Fruit fly (Drosophila melanogaster): ENCODE measurements around the gene Doc2.

Doc2 gene

dm6 chr3L:8966324-8967011 lies 52.6 kb downstream of the Doc2 start, which contains the start of the genes CG5653 and CG5021:
TSS of gene CG5653 (minus strand) at chr3L:8966374.
TSS of gene CG5021 (plus strand) at chr3L:8966829.
- TF ChIP-seq sv (GFP tag; optimal IDR thresholded peaks at IDR 0.05), result no peak
- TF ChIP-seq Rel (GFP tag; optimal IDR thresholded peaks at IDR 0.05), result no peak
- peak; percentile 79 for TF ChIP-seq Rel (tag; optimal IDR thresholded peaks at IDR 0.05)
- no peak for TF ChIP-seq CG32264 (GFP tag; optimal IDR thresholded peaks at IDR 0.05)

- TF ChIP-seq usp (GFP tag; optimal IDR thresholded peaks at IDR 0.05) (no peak), foxo (GFP tag; optimal IDR thresholded peaks at IDR 0.05) (no peak)
Observed at dm6 chr3L:8964458-8964857, 54.6 kb downstream of the Doc2 start, which contains the start of gene ValRS-m. TSS of gene ValRS-m (minus strand) at chr3L:8964769.
